Worm (Caenorhabditis elegans) whole organism, L2 larva: ENCODE measurements around the gene C17C3.3.

Experiments used
- ama-1 ChIP-seq: fragments of 150-350 bp; optimal IDR thresholded peaks from 2 replicates; lab custom pipeline; 2018; ENCODE audit warnings: inconsistent platforms
- snpc-4 ChIP-seq: fragments of 150-350 bp; optimal IDR thresholded peaks from 2 replicates; lab custom pipeline; 2014; ENCODE audit warnings: missing biosample characterization, missing genetic modification characterization

DNA sequence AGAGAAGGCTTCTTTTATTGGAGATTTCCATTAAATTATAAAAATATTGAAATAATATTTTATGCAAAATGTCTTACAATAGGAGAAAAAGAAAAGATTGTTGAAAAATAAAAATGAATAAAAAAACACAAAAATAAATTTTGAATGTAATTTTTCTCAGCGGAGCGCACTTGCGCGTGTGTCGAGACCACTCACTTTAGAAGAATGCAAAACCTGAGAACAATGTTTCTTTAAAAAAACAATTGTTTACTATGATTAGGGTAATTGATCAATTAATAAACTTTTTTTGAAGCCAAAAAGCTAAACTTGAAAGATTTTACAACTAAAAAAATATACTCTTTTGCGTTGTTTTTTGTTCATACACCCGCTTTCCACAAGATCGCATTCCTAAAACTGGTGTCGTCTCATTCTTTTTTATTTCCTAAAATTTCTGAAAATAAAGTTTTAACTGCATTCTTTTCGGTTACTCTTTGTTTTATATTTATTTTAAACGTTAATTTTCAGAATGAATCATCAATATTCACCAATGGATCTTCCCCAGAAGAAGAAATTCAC is 32.8 kb downstream of the C17C3.3 start, which contains the start of gene ttc-4:
- TF ChIP-seq ama-1 (lab: Kevin White, UChicago) (no peak), snpc-4 (tag; lab: Kevin White, UChicago) (no peak)
